Fruit fly (Drosophila melanogaster) whole organism, embryonic: ENCODE measurements around the gene Mst36Fb.

Source experiments
- Blimp-1 ChIP-seq: fragments of 200-800 bp; sonication (Bioruptor generic); optimal IDR thresholded peaks from 3 replicates; lab custom pipeline; 2018; ENCODE audit warnings: missing biosample characterization, missing genetic modification characterization, mild to moderate bottlenecking, moderate library complexity, missing genetic modification reagents
- Bteb2 ChIP-seq: fragments of 200-800 bp; sonication (Bioruptor generic); optimal IDR thresholded peaks from 2 replicates; lab custom pipeline; 2016; ENCODE audit warnings: missing biosample characterization, missing genetic modification characterization
- CG12219 ChIP-seq: fragments of 200-800 bp; sonication (Bioruptor generic); optimal IDR thresholded peaks from 3 replicates; lab custom pipeline; 2018; ENCODE audit warnings: missing biosample characterization, mild to moderate bottlenecking, missing genetic modification characterization
- CG12659 ChIP-seq: fragments of 200-800 bp; sonication (Bioruptor generic); optimal IDR thresholded peaks from 3 replicates; lab custom pipeline; 2017; ENCODE audit warnings: mild to moderate bottlenecking, missing biosample characterization, missing genetic modification reagents, missing genetic modification characterization
- CG13287 ChIP-seq: fragments of 200-800 bp; sonication (Bioruptor generic); IDR thresholded peaks from 2 replicates; pipeline ENCODE4 v1.3.6; 2022; ENCODE audit warnings: missing biosample characterization, missing genetic modification characterization; ENCODE audit not compliant: partially characterized antibody
- CG17612 ChIP-seq: fragments of 200-800 bp; sonication (Bioruptor generic); IDR thresholded peaks from 2 replicates; pipeline ENCODE4 v1.3.6; 2022; ENCODE audit warnings: missing biosample characterization, missing genetic modification characterization
- CG18262 ChIP-seq: fragments of 200-800 bp; optimal IDR thresholded peaks from 3 replicates; lab custom pipeline; 2019; ENCODE audit warnings: missing biosample characterization, mild to moderate bottlenecking, missing genetic modification characterization, moderate library complexity
- CG18599 ChIP-seq: fragments of 200-800 bp; sonication (Bioruptor generic); optimal IDR thresholded peaks from 3 replicates; lab custom pipeline; 2017; ENCODE audit warnings: missing biosample characterization, missing genetic modification characterization, mild to moderate bottlenecking, moderate library complexity, missing genetic modification reagents
- CG30431 ChIP-seq: fragments of 200-800 bp; sonication (Bioruptor generic); optimal IDR thresholded peaks from 2 replicates; lab custom pipeline; 2017; ENCODE audit warnings: missing biosample characterization, missing genetic modification characterization
- CG32767 ChIP-seq: fragments of 200-800 bp; sonication (Bioruptor generic); IDR thresholded peaks from 2 replicates; pipeline ENCODE4 v1.3.6; 2022; ENCODE audit warnings: missing biosample characterization, missing genetic modification characterization
- CG4404 ChIP-seq: fragments of 200-800 bp; sonication (Bioruptor generic); IDR thresholded peaks from 2 replicates; pipeline ENCODE4 v1.3.6; 2022; ENCODE audit warnings: missing biosample characterization, missing genetic modification characterization
- CG5245 ChIP-seq: fragments of 200-800 bp; sonication (Bioruptor generic); optimal IDR thresholded peaks from 3 replicates; lab custom pipeline; 2016; ENCODE audit warnings: missing biosample characterization, missing genetic modification characterization
- CG5953 ChIP-seq: fragments of 200-800 bp; sonication (Bioruptor generic); IDR thresholded peaks from 2 replicates; pipeline ENCODE4 v1.3.6; 2022; ENCODE audit warnings: missing biosample characterization, missing genetic modification characterization
- CG6175 ChIP-seq: fragments of 200-800 bp; sonication (Bioruptor generic); IDR thresholded peaks from 3 replicates; pipeline ENCODE4 v1.3.6; 2022; ENCODE audit warnings: missing biosample characterization, missing genetic modification characterization
- CG6854 ChIP-seq: fragments of 200-800 bp; sonication (Bioruptor generic); optimal IDR thresholded peaks from 3 replicates; lab custom pipeline; 2017; ENCODE audit warnings: missing biosample characterization, mild to moderate bottlenecking, missing genetic modification characterization
- CG7786 ChIP-seq: fragments of 200-800 bp; sonication (Bioruptor generic); optimal IDR thresholded peaks from 2 replicates; lab custom pipeline; 2016; ENCODE audit warnings: missing biosample characterization, missing genetic modification characterization
- CG8359 ChIP-seq: fragments of 200-800 bp; sonication (Bioruptor generic); optimal IDR thresholded peaks from 2 replicates; lab custom pipeline; 2017; ENCODE audit warnings: missing biosample characterization, mild to moderate bottlenecking, missing genetic modification characterization, borderline replicate concordance
- CG9609 ChIP-seq: fragments of 200-800 bp; sonication (Bioruptor generic); optimal IDR thresholded peaks from 3 replicates; lab custom pipeline; 2016; ENCODE audit warnings: missing biosample characterization, missing genetic modification characterization
- CG9932 ChIP-seq: fragments of 200-800 bp; sonication (Bioruptor generic); IDR thresholded peaks from 2 replicates; pipeline ENCODE4 v1.3.6; 2022; ENCODE audit warnings: missing biosample characterization, missing genetic modification characterization
- CTCF ChIP-seq: fragments of 200-800 bp; sonication (Bioruptor generic); optimal IDR thresholded peaks from 2 replicates; lab custom pipeline; 2017; ENCODE audit warnings: missing biosample characterization, mild to moderate bottlenecking, missing genetic modification characterization, moderate library complexity
- Camta ChIP-seq: fragments of 200-800 bp; sonication (Bioruptor generic); optimal IDR thresholded peaks from 2 replicates; lab custom pipeline; 2016; ENCODE audit warnings: missing biosample characterization, missing genetic modification characterization
- Doc3 ChIP-seq: fragments of 200-800 bp; sonication (Bioruptor generic); IDR thresholded peaks from 3 replicates; pipeline ENCODE4 v1.3.6; 2022; ENCODE audit warnings: missing biosample characterization, missing genetic modification characterization; ENCODE audit not compliant: partially characterized antibody
- H15 ChIP-seq: fragments of 200-800 bp; sonication (Bioruptor generic); IDR thresholded peaks from 3 replicates; pipeline ENCODE4 v1.3.6; 2022; ENCODE audit warnings: missing biosample characterization, missing genetic modification characterization
- Lhr ChIP-seq: fragments of 200-800 bp; sonication (Bioruptor generic); optimal IDR thresholded peaks from 3 replicates; lab custom pipeline; 2017; ENCODE audit warnings: mild to moderate bottlenecking, missing biosample characterization, missing genetic modification reagents, missing genetic modification characterization
- Meics ChIP-seq: fragments of 200-800 bp; sonication (Bioruptor generic); optimal IDR thresholded peaks from 2 replicates; lab custom pipeline; 2017; ENCODE audit warnings: missing biosample characterization, mild to moderate bottlenecking, missing genetic modification characterization
- Oaz ChIP-seq: fragments of 200-800 bp; sonication (Bioruptor generic); IDR thresholded peaks from 2 replicates; pipeline ENCODE4 v1.3.6; 2022; ENCODE audit warnings: missing biosample characterization, missing genetic modification characterization
- Poxn ChIP-seq: fragments of 200-800 bp; sonication (Bioruptor generic); IDR thresholded peaks from 2 replicates; pipeline ENCODE4 v1.3.6; 2022; ENCODE audit warnings: missing biosample characterization, missing genetic modification characterization
- Ssrp ChIP-seq: fragments of 200-800 bp; sonication (Bioruptor generic); optimal IDR thresholded peaks from 2 replicates; lab custom pipeline; 2018; ENCODE audit warnings: missing biosample characterization, mild to moderate bottlenecking, missing genetic modification characterization, moderate library complexity
- Usf ChIP-seq: fragments of 200-800 bp; sonication (Bioruptor generic); optimal IDR thresholded peaks from 2 replicates; lab custom pipeline; 2017; ENCODE audit warnings: missing genotype, missing biosample characterization, missing genetic modification characterization
- ab ChIP-seq: fragments of 200-800 bp; sonication (Bioruptor generic); optimal IDR thresholded peaks from 2 replicates; lab custom pipeline; 2016; ENCODE audit warnings: missing biosample characterization, missing genetic modification characterization
- abd-A ChIP-seq: fragments of 200-800 bp; sonication (Bioruptor generic); optimal IDR thresholded peaks from 3 replicates; lab custom pipeline; 2019; ENCODE audit warnings: missing biosample characterization, mild to moderate bottlenecking, missing genetic modification characterization, moderate library complexity
- al ChIP-seq: fragments of 200-800 bp; sonication (Bioruptor generic); IDR thresholded peaks from 2 replicates; pipeline ENCODE4 v1.3.6; 2022; ENCODE audit warnings: missing biosample characterization, missing genetic modification characterization
- ash1 ChIP-seq: fragments of 200-800 bp; sonication (Bioruptor generic); optimal IDR thresholded peaks from 2 replicates; lab custom pipeline; 2018; ENCODE audit warnings: missing biosample characterization, mild to moderate bottlenecking, missing genetic modification characterization
- bcd ChIP-seq: fragments of 200-800 bp; sonication (Bioruptor generic); optimal IDR thresholded peaks from 2 replicates; lab custom pipeline; 2017; ENCODE audit warnings: missing biosample characterization, mild to moderate bottlenecking, missing genetic modification characterization
- danr ChIP-seq: fragments of 200-800 bp; sonication (Bioruptor generic); IDR thresholded peaks from 2 replicates; pipeline ENCODE4 v1.3.6; 2022; ENCODE audit warnings: missing biosample characterization, missing genetic modification characterization
- dimm ChIP-seq: fragments of 200-800 bp; sonication (Bioruptor generic); IDR thresholded peaks from 2 replicates; pipeline ENCODE4 v1.3.6; 2022; ENCODE audit warnings: missing biosample characterization, missing genetic modification characterization
- dmrt11E ChIP-seq: fragments of 200-800 bp; sonication (Bioruptor generic); optimal IDR thresholded peaks from 3 replicates; lab custom pipeline; 2018; ENCODE audit warnings: missing biosample characterization, mild to moderate bottlenecking, missing genetic modification characterization, moderate library complexity
- ham ChIP-seq: fragments of 200-800 bp; sonication (Bioruptor generic); IDR thresholded peaks from 2 replicates; pipeline ENCODE4 v1.3.6; 2022; ENCODE audit warnings: missing biosample characterization, missing genetic modification characterization
- lola ChIP-seq, 3 experiments: fragments of >200 bp in 2 of 3; fragments of 200-800 bp in 1 of 3; sonication (Bioruptor generic) in 1 of 3; optimal IDR thresholded peaks; 2 replicates each; lab custom pipeline; 2017 to 2019; ENCODE audit warnings: missing biosample characterization in 3 of 3, missing genetic modification characterization in 3 of 3, mild to moderate bottlenecking in 1 of 3, moderate library complexity in 1 of 3
- mld ChIP-seq: fragments of 200-800 bp; sonication (Bioruptor generic); IDR thresholded peaks from 3 replicates; pipeline ENCODE4 v1.3.6; 2022; ENCODE audit warnings: missing biosample characterization, missing genetic modification characterization; ENCODE audit not compliant: partially characterized antibody
- nau ChIP-seq: fragments of 200-800 bp; sonication (Bioruptor generic); optimal IDR thresholded peaks from 3 replicates; lab custom pipeline; 2017; ENCODE audit warnings: missing biosample characterization, mild to moderate bottlenecking, missing genetic modification characterization, missing genetic modification reagents
- phol ChIP-seq: fragments of 200-800 bp; sonication (Bioruptor generic); optimal IDR thresholded peaks from 3 replicates; lab custom pipeline; 2018; ENCODE audit warnings: missing biosample characterization, mild to moderate bottlenecking, missing genetic modification characterization, moderate library complexity
- pnt ChIP-seq: fragments of 200-800 bp; sonication (Bioruptor generic); optimal IDR thresholded peaks from 3 replicates; lab custom pipeline; 2016; ENCODE audit warnings: missing biosample characterization, missing genetic modification characterization
- ranshi ChIP-seq: fragments of 200-800 bp; sonication (Bioruptor generic); IDR thresholded peaks from 2 replicates; pipeline ENCODE4 v1.3.6; 2022; ENCODE audit warnings: missing biosample characterization, missing genetic modification characterization
- repo ChIP-seq: fragments of 200-800 bp; sonication (Bioruptor generic); optimal IDR thresholded peaks from 2 replicates; lab custom pipeline; 2016; ENCODE audit warnings: missing biosample characterization, missing genetic modification characterization
- run ChIP-seq: fragments of 200-800 bp; sonication (Bioruptor generic); optimal IDR thresholded peaks from 3 replicates; lab custom pipeline; 2018; ENCODE audit warnings: missing biosample characterization, mild to moderate bottlenecking, missing genetic modification characterization
- shn ChIP-seq: fragments of 200-800 bp; sonication (Bioruptor generic); optimal IDR thresholded peaks from 3 replicates; lab custom pipeline; 2016; ENCODE audit warnings: missing biosample characterization, missing genetic modification characterization
- sima ChIP-seq: fragments of 200-800 bp; sonication (Bioruptor generic); optimal IDR thresholded peaks from 2 replicates; lab custom pipeline; 2016; ENCODE audit warnings: missing biosample characterization, missing genetic modification characterization
- sisA ChIP-seq: fragments of 200-800 bp; sonication (Bioruptor generic); IDR thresholded peaks from 2 replicates; pipeline ENCODE4 v1.3.6; 2022; ENCODE audit warnings: missing biosample characterization, missing genetic modification characterization
- sob ChIP-seq: fragments of 200-800 bp; sonication (Bioruptor generic); IDR thresholded peaks from 2 replicates; pipeline ENCODE4 v1.3.6; 2022; ENCODE audit warnings: missing biosample characterization, missing genetic modification characterization
- trem ChIP-seq: fragments of 200-800 bp; optimal IDR thresholded peaks from 3 replicates; lab custom pipeline; 2019; ENCODE audit warnings: missing biosample characterization, mild to moderate bottlenecking, missing genetic modification characterization, moderate library complexity
- ttk ChIP-seq: fragments of 200-800 bp; sonication (Bioruptor generic); IDR thresholded peaks from 2 replicates; pipeline ENCODE4 v2.1.2; 2022; ENCODE audit warnings: missing biosample characterization, missing genetic modification characterization
- zf30C ChIP-seq: fragments of 200-800 bp; sonication (Bioruptor generic); optimal IDR thresholded peaks from 3 replicates; lab custom pipeline; 2018; ENCODE audit warnings: missing biosample characterization, mild to moderate bottlenecking, missing genetic modification characterization

The Mst36Fb gene

DNA sequence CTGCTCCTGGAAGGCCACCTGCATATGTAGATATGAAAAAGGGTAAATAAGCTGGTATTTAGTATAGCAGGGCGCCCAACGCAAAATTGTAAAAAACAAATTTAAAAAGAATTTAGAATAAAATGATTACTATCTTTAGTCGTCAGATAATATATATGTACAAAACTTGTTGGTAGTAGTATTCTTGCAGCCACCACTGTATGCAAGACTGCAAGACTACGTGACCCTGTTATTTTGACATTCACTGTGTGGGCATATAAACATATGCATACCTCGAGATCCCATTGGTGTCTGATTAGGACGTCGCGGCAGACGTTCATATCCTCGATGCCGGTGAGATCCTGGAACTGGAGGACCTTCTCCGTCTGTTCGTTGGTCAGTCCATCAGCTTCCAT, 32.9 kb upstream of the Mst36Fb start (continued):
- TF ChIP-seq Doc3 (GFP tag; lab: Robert Waterston, UW) (no peak), CG12659 (no peak), CG6175 (GFP tag; lab: Robert Waterston, UW) (no peak), CG13287 (GFP tag; lab: Robert Waterston, UW) (no peak), lola (GFP tag; optimal IDR thresholded peaks at IDR 0.05; lab: Kevin White, UChicago) (no peak), nau (GFP tag; lab: Kevin White, UChicago) (no peak), Poxn (GFP tag; lab: Robert Waterston, UW) (no peak), CG5953 (GFP tag; lab: Robert Waterston, UW) (no peak), Lhr (GFP tag; lab: Kevin White, UChicago) (no peak), ash1 (no peak), trem (tag; lab: Kevin White, UChicago) (no peak), Camta (no peak), H15 (GFP tag; lab: Robert Waterston, UW) (no peak), repo (no peak), CG6854 (GFP tag; lab: Kevin White, UChicago) (no peak), CG17612 (GFP tag; lab: Robert Waterston, UW) (no peak), ranshi (GFP tag; lab: Robert Waterston, UW) (no peak), pnt (GFP tag; lab: Kevin White, UChicago) (no peak), CG12219 (no peak), dmrt11E (tag; lab: Kevin White, UChicago) (no peak), phol (no peak), Usf (GFP tag; lab: Kevin White, UChicago) (no peak), CG32767 (GFP tag; lab: Robert Waterston, UW) (no peak), Meics (GFP tag; lab: Kevin White, UChicago) (peak; percentile 17), CG18599 (no peak), CG7786 (GFP tag; lab: Kevin White, UChicago) (no peak), CTCF (GFP tag; lab: Kevin White, UChicago) (no peak), Oaz (GFP tag; lab: Robert Waterston, UW) (no peak), CG9932 (GFP tag; lab: Robert Waterston, UW) (peak; percentile 53), shn (GFP tag; lab: Kevin White, UChicago) (no peak), Ssrp (tag; lab: Kevin White, UChicago) (no peak), dimm (GFP tag; lab: Robert Waterston, UW) (no peak), CG9609 (GFP tag; lab: Kevin White, UChicago) (no peak), sima (GFP tag; lab: Kevin White, UChicago) (no peak), CG5245 (no peak), ham (no peak), ab (GFP tag; lab: Kevin White, UChicago) (no peak), zf30C (GFP tag; lab: Kevin White, UChicago) (no peak), Blimp-1 (GFP tag; lab: Kevin White, UChicago) (no peak), abd-A (tag; lab: Kevin White, UChicago) (no peak), sisA (GFP tag; lab: Robert Waterston, UW) (no peak; the same call in 1 of the 2 replicates), sob (no peak), Bteb2 (no peak), mld (GFP tag; lab: Robert Waterston, UW) (no peak), CG30431 (GFP tag; lab: Kevin White, UChicago) (no peak), CG8359 (GFP tag; lab: Kevin White, UChicago) (no peak), run (tag; lab: Kevin White, UChicago) (no peak), danr (GFP tag; lab: Robert Waterston, UW) (no peak), ttk (GFP tag; lab: Robert Waterston, UW) (no peak), bcd (no peak), CG4404 (GFP tag; lab: Robert Waterston, UW) (no peak), al (no peak), CG18262 (no peak)
